Worm (Caenorhabditis elegans): ENCODE data around the gene ubh-4.

Gene ubh-4

DNA sequence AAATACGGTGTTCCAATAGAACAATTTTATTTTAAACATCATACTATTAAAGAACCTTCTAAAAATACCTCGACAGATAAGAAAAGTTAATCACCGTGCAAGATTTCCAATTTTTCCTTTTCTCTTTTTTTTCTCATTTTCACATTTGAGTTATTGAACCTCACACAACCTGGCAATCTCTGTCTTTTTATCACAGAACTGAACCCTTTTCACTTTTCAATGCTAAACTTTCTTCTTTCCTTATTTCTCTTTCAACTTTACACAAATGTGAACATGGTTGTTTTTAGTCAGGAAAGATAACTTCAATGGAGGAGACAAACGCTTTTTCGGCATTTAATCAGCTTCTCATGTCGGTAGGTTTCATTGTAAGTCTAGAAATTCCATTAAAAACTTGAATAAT, 13.5 kb upstream of the ubh-4 start, which contains the start of gene T05H10.4 (continued):
- no peak for TF ChIP-seq madf-8 (GFP tag; conservative IDR thresholded peaks at IDR 0.05)
- TF ChIP-seq aptf-2 (GFP tag; conservative IDR thresholded peaks at IDR 0.05) = no peak

- TF ChIP-seq tbp1 (GFP tag; optimal IDR thresholded peaks at IDR 0.05) = no peak
- TF ChIP-seq lin-40 (tag; optimal IDR thresholded peaks at IDR 0.05) = no peak
- TF ChIP-seq cebp-1 (GFP tag; IDR thresholded peaks at IDR 0.05) = no peak
- TF ChIP-seq cebp-1 (tag; optimal IDR thresholded peaks at IDR 0.05) = no peak
- TF ChIP-seq madf-10 (tag; optimal IDR thresholded peaks at IDR 0.05) = no peak
- no peak for TF ChIP-seq T26A5.8 (tag; optimal IDR thresholded peaks at IDR 0.05)
- TF ChIP-seq efl-1 (GFP tag; optimal IDR thresholded peaks at IDR 0.05) = peak; percentile 71
- TF ChIP-seq die-1 (tag; optimal IDR thresholded peaks at IDR 0.05) = no peak
- TF ChIP-seq dpl-1 (GFP tag; optimal IDR thresholded peaks at IDR 0.05) = peak; percentile 2
- no peak for TF ChIP-seq T07F8.4 (tag; optimal IDR thresholded peaks at IDR 0.05)
- TF ChIP-seq Y53F4B.3 (GFP tag; IDR thresholded peaks at IDR 0.05) = no peak
- no peak for TF ChIP-seq Y79H2A.3 (GFP tag; conservative IDR thresholded peaks at IDR 0.05)
- no peak for TF ChIP-seq ztf-26 (tag; optimal IDR thresholded peaks at IDR 0.05)
- TF ChIP-seq aptf-2 (GFP tag; conservative IDR thresholded peaks at IDR 0.05) = peak; percentile 83; the same call in 1 of the 2 replicates
- TF ChIP-seq madf-8 (GFP tag; conservative IDR thresholded peaks at IDR 0.05) = peak; percentile 24; the same call in 1 of the 2 replicates
Observed at ce11 chrII:8052172-8052571, 12.8 kb upstream of the ubh-4 start.

DNA sequence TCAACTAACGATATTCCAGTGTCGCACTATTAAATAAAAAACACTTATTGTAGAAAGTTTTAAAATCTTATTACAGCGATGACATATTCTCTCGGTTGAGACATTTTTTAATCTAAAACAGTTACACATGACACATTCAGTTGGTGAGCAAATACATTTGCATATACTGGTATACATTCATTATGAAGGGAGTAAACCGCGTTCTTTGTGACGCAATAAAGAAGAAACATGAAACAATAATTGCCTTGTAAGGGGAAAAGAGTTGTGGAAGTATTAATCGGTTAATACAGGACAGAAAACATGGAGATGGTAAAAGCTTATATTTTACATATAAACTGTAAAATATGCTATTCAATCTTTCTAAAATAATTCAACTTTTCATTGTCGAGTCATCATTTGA, 11.9 kb upstream of the ubh-4 start:
- TF ChIP-seq ccch-3 (GFP tag; optimal IDR thresholded peaks at IDR 0.05) (no peak), Y56A3A.18 (GFP tag; IDR thresholded peaks at IDR 0.05) (no peak), madf-8 (GFP tag; conservative IDR thresholded peaks at IDR 0.05) (no peak), chd-7 (tag; optimal IDR thresholded peaks at IDR 0.05) (no peak), ceh-79 (tag; optimal IDR thresholded peaks at IDR 0.05) (no peak), aptf-2 (GFP tag; conservative IDR thresholded peaks at IDR 0.05) (no peak), let-526 (GFP tag; IDR thresholded peaks at IDR 0.05) (no peak), ztf-6 (GFP tag; IDR thresholded peaks at IDR 0.05) (no peak), B0019.2 (GFP tag; conservative IDR thresholded peaks at IDR 0.05) (no peak), hmg-20 (GFP tag; IDR thresholded peaks at IDR 0.05) (no peak), zfh-2 (GFP tag; conservative IDR thresholded peaks at IDR 0.05) (no peak), xnd-1 (tag; optimal IDR thresholded peaks at IDR 0.05) (no peak), bed-2 (GFP tag; IDR thresholded peaks at IDR 0.05) (no peak), dox-1 (GFP tag; IDR thresholded peaks at IDR 0.05) (no peak)

ce11 chrII:8050477-8050876, 11.1 kb upstream of the ubh-4 start, which contains the start of gene mtre-1:
TSS of gene mtre-1 (minus strand) at chrII:8050577.
- TF ChIP-seq lin-26 (GFP tag; IDR thresholded peaks at IDR 0.05) (no peak), sea-2 (GFP tag; IDR thresholded peaks at IDR 0.05) (no peak), lin-54 (GFP tag; optimal IDR thresholded peaks at IDR 0.05) (no peak), ama-1 (optimal IDR thresholded peaks at IDR 0.05) (no peak), ama-1 (GFP tag; optimal IDR thresholded peaks at IDR 0.05) (no peak), B0035.1 (tag; optimal IDR thresholded peaks at IDR 0.05) (no peak), ceh-91 (GFP tag; IDR thresholded peaks at IDR 0.05) (no peak), lsl-1 (GFP tag; optimal IDR thresholded peaks at IDR 0.05) (no peak), xnd-1 (tag; optimal IDR thresholded peaks at IDR 0.05) (no peak), repo-1 (tag; optimal IDR thresholded peaks at IDR 0.05) (no peak), bed-2 (GFP tag; IDR thresholded peaks at IDR 0.05) (no peak), him-1 (tag; optimal IDR thresholded peaks at IDR 0.05) (no peak), ceh-58 (GFP tag; IDR thresholded peaks at IDR 0.05) (no peak), B0336.3 (GFP tag; IDR thresholded peaks at IDR 0.05) (no peak), B0019.2 (GFP tag; conservative IDR thresholded peaks at IDR 0.05) (no peak), tbp1 (GFP tag; optimal IDR thresholded peaks at IDR 0.05) (no peak), Y67H2A.10 (GFP tag; conservative IDR thresholded peaks at IDR 0.05) (no peak), lsy-27 (tag; optimal IDR thresholded peaks at IDR 0.05; ENCODE audit: borderline replicate concordance, insufficient read depth) (no peak), snpc-4 (GFP tag; optimal IDR thresholded peaks at IDR 0.05) (no peak), snpc-4 (tag; optimal IDR thresholded peaks at IDR 0.05) (no peak), attf-5 (GFP tag; optimal IDR thresholded peaks at IDR 0.05) (no peak)
